Worm (Caenorhabditis elegans): Measurements from ENCODE around the gene fbxb-63.
"Not testable (repeated sequence)": the region's sequence is repeated elsewhere in the genome, so short reads cannot be mapped to it uniquely, and the experiment has no call there.

fbxb-63 gene

ce11 chrV:19288073-19288805 lies 15.3 kb downstream of the fbxb-63 start, which contains the start of the genes F55C9.3 and fbxb-57:
Gene F55C9.3 (minus strand): TSS chrV:19288173.
Gene fbxb-57 (plus strand): TSS chrV:19288755.
- no peak for TF ChIP-seq nhr-43 (tag; optimal IDR thresholded peaks at IDR 0.05; ENCODE audit: poor library complexity, severe bottlenecking)
- no peak for TF ChIP-seq nhr-11 (tag; optimal IDR thresholded peaks at IDR 0.05)
- TF ChIP-seq sea-2 (GFP tag; optimal IDR thresholded peaks at IDR 0.05) = no peak
- TF ChIP-seq fkh-10 (GFP tag; optimal IDR thresholded peaks at IDR 0.05) = no peak
- TF ChIP-seq jun-1 (tag; optimal IDR thresholded peaks at IDR 0.05) = no peak

- no peak for TF ChIP-seq fkh-10 (GFP tag; optimal IDR thresholded peaks at IDR 0.05)
- no peak for TF ChIP-seq unc-39 (tag; optimal IDR thresholded peaks at IDR 0.05)
- no peak for TF ChIP-seq daf-12 (tag; optimal IDR thresholded peaks at IDR 0.05)
- no peak for TF ChIP-seq nfya-1 (tag; optimal IDR thresholded peaks at IDR 0.05; ENCODE audit: insufficient read depth)
- TF ChIP-seq nhr-43 (tag; optimal IDR thresholded peaks at IDR 0.05; ENCODE audit: poor library complexity, severe bottlenecking) = no peak
- no peak for TF ChIP-seq snpc-4 (tag; optimal IDR thresholded peaks at IDR 0.05)
These were observed 17.6 kb downstream of the fbxb-63 start for ce11 chrV:19285921-19286320.

ce11 chrV:19282314-19282713 lies 21.2 kb downstream of the fbxb-63 start, which contains the start of gene fbxb-117:
Gene fbxb-117 (plus strand): TSS chrV:19282614.
- TF ChIP-seq daf-12 (tag; optimal IDR thresholded peaks at IDR 0.05) = no peak
- no peak for TF ChIP-seq nhr-76 (tag; optimal IDR thresholded peaks at IDR 0.05)

- no peak for TF ChIP-seq ceh-9 (tag; optimal IDR thresholded peaks at IDR 0.05)
- TF ChIP-seq snpc-4 (tag; optimal IDR thresholded peaks at IDR 0.05) = no peak
- no peak for TF ChIP-seq fkh-10 (GFP tag; optimal IDR thresholded peaks at IDR 0.05)
These were observed 23.6 kb downstream of the fbxb-63 start, which contains the start of gene F21D9.8 for ce11 chrV:19279888-19280287. Gene F21D9.8 (minus strand): TSS chrV:19279988.

- TF ChIP-seq fos-1 (tag; optimal IDR thresholded peaks at IDR 0.05) (no peak), zag-1 (tag; optimal IDR thresholded peaks at IDR 0.05) (no peak), elt-1 (tag; optimal IDR thresholded peaks at IDR 0.05) (no peak), daf-12 (tag; optimal IDR thresholded peaks at IDR 0.05) (no peak), fkh-2 (tag; optimal IDR thresholded peaks at IDR 0.05) (no peak), pqm-1 (tag; optimal IDR thresholded peaks at IDR 0.05) (no peak), ztf-11 (tag; optimal IDR thresholded peaks at IDR 0.05) (no peak), fkh-10 (GFP tag; optimal IDR thresholded peaks at IDR 0.05) (no peak)
These were observed 25.0 kb downstream of the fbxb-63 start for ce11 chrV:19278488-19278887.

- TF ChIP-seq ama-1 (optimal IDR thresholded peaks at IDR 0.05) (no peak), nfya-1 (tag; optimal IDR thresholded peaks at IDR 0.05; ENCODE audit: insufficient read depth) (no peak), pqm-1 (tag; optimal IDR thresholded peaks at IDR 0.05) (no peak), pha-4 (tag; optimal IDR thresholded peaks at IDR 0.05) (no peak), unc-39 (tag; optimal IDR thresholded peaks at IDR 0.05) (no peak), nhr-237 (tag; optimal IDR thresholded peaks at IDR 0.05) (no peak), ZK546.5 (tag; optimal IDR thresholded peaks at IDR 0.05) (no peak), nhr-25 (tag; optimal IDR thresholded peaks at IDR 0.05) (no peak), lsy-12 (tag; optimal IDR thresholded peaks at IDR 0.05) (no peak), egl-5 (tag; optimal IDR thresholded peaks at IDR 0.05) (no peak)
These were observed 27.2 kb downstream of the fbxb-63 start for ce11 chrV:19276354-19276753.

- TF ChIP-seq eor-1, ztf-4, nhr-12 (tag; optimal IDR thresholded peaks at IDR 0.05): not testable (repeated sequence)
These were observed 39.4 kb downstream of the fbxb-63 start, which contains the start of gene F21D9.1 for ce11 chrV:19264148-19264547. Gene F21D9.1 (plus strand): TSS chrV:19264448.

ce11 chrV:19262349-19262748 lies 41.2 kb downstream of the fbxb-63 start, which contains the start of gene F21D9.2:
Gene F21D9.2 (minus strand): TSS chrV:19262449.
- no peak for TF ChIP-seq elt-1 (tag; optimal IDR thresholded peaks at IDR 0.05)
- no peak for TF ChIP-seq egl-5 (tag; optimal IDR thresholded peaks at IDR 0.05)
- no peak for TF ChIP-seq sea-2 (GFP tag; optimal IDR thresholded peaks at IDR 0.05)
- no peak for TF ChIP-seq nhr-76 (tag; optimal IDR thresholded peaks at IDR 0.05)
- no peak for TF ChIP-seq nfya-1 (tag; optimal IDR thresholded peaks at IDR 0.05; ENCODE audit: insufficient read depth)
- TF ChIP-seq mml-1 (tag; optimal IDR thresholded peaks at IDR 0.05) = no peak
- TF ChIP-seq aly-2 (tag; optimal IDR thresholded peaks at IDR 0.05) = no peak
- TF ChIP-seq ZK546.5 (tag; optimal IDR thresholded peaks at IDR 0.05) = no peak
- TF ChIP-seq elt-2 (tag; optimal IDR thresholded peaks at IDR 0.05) = no peak
- no peak for TF ChIP-seq nhr-12 (tag; optimal IDR thresholded peaks at IDR 0.05)
- no peak for TF ChIP-seq unc-39 (tag; optimal IDR thresholded peaks at IDR 0.05)
- TF ChIP-seq zag-1 (tag; optimal IDR thresholded peaks at IDR 0.05) = no peak
- no peak for TF ChIP-seq nhr-77 (tag; optimal IDR thresholded peaks at IDR 0.05)
- no peak for TF ChIP-seq nhr-28 (tag; optimal IDR thresholded peaks at IDR 0.05)
- no peak for TF ChIP-seq ama-1 (optimal IDR thresholded peaks at IDR 0.05)
- TF ChIP-seq hmg-11 (tag; optimal IDR thresholded peaks at IDR 0.05) = no peak
- no peak for TF ChIP-seq pha-4 (tag; optimal IDR thresholded peaks at IDR 0.05)
- TF ChIP-seq lin-15B (tag; optimal IDR thresholded peaks at IDR 0.05) = no peak
- TF ChIP-seq nhr-43 (tag; optimal IDR thresholded peaks at IDR 0.05; ENCODE audit: poor library complexity, severe bottlenecking) = no peak
- TF ChIP-seq elt-3 (tag; optimal IDR thresholded peaks at IDR 0.05) = no peak
